Worm (Caenorhabditis elegans): ENCODE data around the gene F31D4.5.

- TF ChIP-seq ztf-11 (tag; optimal IDR thresholded peaks at IDR 0.05) (no peak), nhr-76 (tag; optimal IDR thresholded peaks at IDR 0.05) (no peak), zag-1 (tag; optimal IDR thresholded peaks at IDR 0.05) (no peak), elt-2 (tag; optimal IDR thresholded peaks at IDR 0.05) (peak; percentile 74), pha-4 (tag; optimal IDR thresholded peaks at IDR 0.05) (peak; percentile 83), egl-27 (tag; optimal IDR thresholded peaks at IDR 0.05) (no peak), nhr-25 (tag; optimal IDR thresholded peaks at IDR 0.05) (no peak), unc-62 (GFP tag; optimal IDR thresholded peaks at IDR 0.05) (no peak), tbx-2 (tag; optimal IDR thresholded peaks at IDR 0.05) (no peak), ztf-4 (tag; optimal IDR thresholded peaks at IDR 0.05) (no peak), ceh-9 (tag; optimal IDR thresholded peaks at IDR 0.05) (no peak), nhr-43 (tag; optimal IDR thresholded peaks at IDR 0.05; ENCODE audit: poor library complexity, severe bottlenecking) (no peak), lin-15B (tag; optimal IDR thresholded peaks at IDR 0.05) (no peak), aly-2 (tag; optimal IDR thresholded peaks at IDR 0.05) (no peak)
These were observed 22.0 kb upstream of the F31D4.5 start for ce11 chrV:20831867-20832266.

Data from whole organism, L3 larva.